Worm (Caenorhabditis elegans): ENCODE results near the gene twk-32.

ce11 chrV:13803902-13804301, 7.5 kb downstream of the twk-32 start, which contains the start of gene swan-2:
- TF ChIP-seq hnd-1 (tag; optimal IDR thresholded peaks at IDR 0.05) (no peak), tbx-37 (GFP tag; conservative IDR thresholded peaks at IDR 0.05) (no peak)
